Fruit fly (Drosophila melanogaster) Kc167 (cell line): ENCODE results near the gene vih.

Source experiments
- insv ChIP-seq: fragments of >200 bp; optimal IDR thresholded peaks from 3 replicates; lab custom pipeline; 2018; ENCODE audit warnings: missing external identifiers
- psq ChIP-seq: fragments of >200 bp; optimal IDR thresholded peaks from 2 replicates; lab custom pipeline; 2017; ENCODE audit warnings: missing external identifiers
- ttk ChIP-seq: sonication (Bioruptor generic); optimal IDR thresholded peaks from 2 replicates; lab custom pipeline; 2017; ENCODE audit warnings: missing external identifiers

- TF ChIP-seq insv (lab: Kevin White, UChicago) = no peak
- no peak for TF ChIP-seq ttk (lab: Kevin White, UChicago)
- no peak for TF ChIP-seq psq (lab: Kevin White, UChicago)
Measured at dm6 chr3L:12533392-12534070, 29.4 kb downstream of the vih start, which contains the start of the genes Tsf2 and CG34242.
